ENCODE assay signal across 1 fruit fly cellular context in genomic region chrX:5718476-5719012, dm6.
TF ChIP-seq lines count a peak whose summit lies in the region.

No protein-coding gene starts in this region.

TF ChIP-seq in whole organism, embryonic, 481 proteins besides CTCF, POLR2A, EP300 and RAD21 (continued from another document):
- 0 out of 2 replicates have a peak, but pooled peaks have one; percentile 22 for TF ChIP-seq sens-2 (GFP tag; IDR thresholded peaks at IDR 0.05; lab: Robert Waterston, UW)
- TF ChIP-seq CG17385 (GFP tag; optimal IDR thresholded peaks at IDR 0.05; lab: Kevin White, UChicago): peak; percentile 65
- TF ChIP-seq sob (GFP tag; IDR thresholded peaks at IDR 0.05; lab: Robert Waterston, UW): peak; percentile 82
- TF ChIP-seq bcd (GFP tag; optimal IDR thresholded peaks at IDR 0.05; lab: Kevin White, UChicago): peak; percentile 60
- no peak for TF ChIP-seq Camta (GFP tag; optimal IDR thresholded peaks at IDR 0.05; lab: Kevin White, UChicago)
- peak; percentile 71 for TF ChIP-seq Hand (GFP tag; optimal IDR thresholded peaks at IDR 0.05; lab: Kevin White, UChicago)
- peak; percentile 69 for TF ChIP-seq CG11247 (GFP tag; IDR thresholded peaks at IDR 0.05; lab: Robert Waterston, UW)
- peak; percentile 8 for TF ChIP-seq CG12299 (tag; optimal IDR thresholded peaks at IDR 0.05; lab: Kevin White, UChicago)
- peak; percentile 68 for TF ChIP-seq Med (GFP tag; lab: Kevin White, UChicago)
- no peak for TF ChIP-seq her (GFP tag; optimal IDR thresholded peaks at IDR 0.05; lab: Kevin White, UChicago)
- peak; percentile 58 for TF ChIP-seq Sox102F (GFP tag; optimal IDR thresholded peaks at IDR 0.05; lab: Kevin White, UChicago)
- TF ChIP-seq CG7271 (tag; optimal IDR thresholded peaks at IDR 0.05; lab: Kevin White, UChicago): no peak
- TF ChIP-seq gcm (GFP tag; optimal IDR thresholded peaks at IDR 0.05; lab: Kevin White, UChicago): no peak
- TF ChIP-seq bowl (GFP tag; IDR thresholded peaks at IDR 0.05; lab: Robert Waterston, UW): peak; percentile 49; the same call in 1 of the 2 replicates
- TF ChIP-seq lilli (GFP tag; optimal IDR thresholded peaks at IDR 0.05; lab: Kevin White, UChicago): peak; percentile 44
- TF ChIP-seq mirr (GFP tag; optimal IDR thresholded peaks at IDR 0.05; lab: Kevin White, UChicago): no peak
- TF ChIP-seq CG13894 (tag; optimal IDR thresholded peaks at IDR 0.05; lab: Kevin White, UChicago): peak; percentile 85
- no peak for TF ChIP-seq CG14965 (GFP tag; optimal IDR thresholded peaks at IDR 0.05; lab: Kevin White, UChicago; ENCODE audit: borderline replicate concordance)
- TF ChIP-seq CG3995 (GFP tag; optimal IDR thresholded peaks at IDR 0.05; lab: Kevin White, UChicago): no peak
- TF ChIP-seq sna (GFP tag; IDR thresholded peaks at IDR 0.05; lab: Robert Waterston, UW; ENCODE audit: partially characterized antibody): no peak
- TF ChIP-seq jumu (GFP tag; optimal IDR thresholded peaks at IDR 0.05; lab: Kevin White, UChicago): no peak
- TF ChIP-seq CG9437 (GFP tag; optimal IDR thresholded peaks at IDR 0.05; lab: Kevin White, UChicago): peak; percentile 42
- TF ChIP-seq schlank (tag; optimal IDR thresholded peaks at IDR 0.05; lab: Kevin White, UChicago): peak; percentile 30
- TF ChIP-seq Hmr (GFP tag; optimal IDR thresholded peaks at IDR 0.05; lab: Kevin White, UChicago): peak; percentile 77
- TF ChIP-seq HHEX (GFP tag; optimal IDR thresholded peaks at IDR 0.05; lab: Kevin White, UChicago): peak; percentile 71
- peak; percentile 2 for TF ChIP-seq CG6765 (GFP tag; optimal IDR thresholded peaks at IDR 0.05; lab: Kevin White, UChicago)
- no peak for TF ChIP-seq Awh (GFP tag; IDR thresholded peaks at IDR 0.05; lab: Robert Waterston, UW)
TF ChIP-seq in whole organism, embryonic: peak in this region for 204.
